Worm (Caenorhabditis elegans) whole organism, early embryonic: ENCODE results near the gene B0285.3.

Source experiments
- B0310.2 ChIP-seq: sonication (generic microtip); optimal IDR thresholded peaks from 2 replicates; lab custom pipeline; 2016; ENCODE audit warnings: mild to moderate bottlenecking, missing genetic modification characterization, missing compliant biosample characterization
- F13C5.2 ChIP-seq: sonication (generic microtip); optimal IDR thresholded peaks from 2 replicates; lab custom pipeline; 2017; ENCODE audit warnings: mild to moderate bottlenecking, missing genetic modification characterization, inconsistent platforms, missing compliant biosample characterization
- aly-1 ChIP-seq: sonication (generic microtip); optimal IDR thresholded peaks from 2 replicates; lab custom pipeline; 2016; ENCODE audit warnings: missing genetic modification characterization, missing compliant biosample characterization
- ama-1 ChIP-seq: fragments of 150-350 bp; optimal IDR thresholded peaks from 2 replicates; lab custom pipeline; 2014
- ceh-13 ChIP-seq: fragments of 200-800 bp; sonication (Bioruptor generic); optimal IDR thresholded peaks from 2 replicates; lab custom pipeline; 2018; ENCODE audit warnings: mild to moderate bottlenecking, missing genetic modification characterization, missing compliant biosample characterization
- ceh-36 ChIP-seq: sonication (generic microtip); optimal IDR thresholded peaks from 2 replicates; lab custom pipeline; 2016; ENCODE audit warnings: missing genetic modification characterization, inconsistent platforms, missing compliant biosample characterization
- ets-7 ChIP-seq: sonication (generic microtip); optimal IDR thresholded peaks from 2 replicates; lab custom pipeline; 2016; ENCODE audit warnings: missing genotype, missing genetic modification characterization, missing compliant biosample characterization
- flt-1 ChIP-seq: fragments of 200-800 bp; sonication (Bioruptor generic); IDR thresholded peaks from 2 replicates; pipeline ENCODE4 v1.3.6; 2022; ENCODE audit warnings: missing genetic modification characterization, missing compliant biosample characterization
- hmbx-1 ChIP-seq: sonication (generic microtip); optimal IDR thresholded peaks from 2 replicates; lab custom pipeline; 2016; ENCODE audit warnings: mild to moderate bottlenecking, missing genetic modification characterization, missing compliant biosample characterization
- hmg-4 ChIP-seq: fragments of 200-800 bp; sonication (Bioruptor generic); optimal IDR thresholded peaks from 2 replicates; lab custom pipeline; 2018; ENCODE audit warnings: mild to moderate bottlenecking, missing genetic modification characterization, missing compliant biosample characterization
- hnd-1 ChIP-seq: sonication (generic microtip); optimal IDR thresholded peaks from 2 replicates; lab custom pipeline; 2016; ENCODE audit warnings: missing genetic modification characterization, missing compliant biosample characterization
- pes-1 ChIP-seq: fragments of 200-800 bp; sonication (Bioruptor generic); IDR thresholded peaks from 2 replicates; pipeline ENCODE4 v1.3.6; 2022; ENCODE audit warnings: missing genetic modification reagents, missing genetic modification characterization, missing compliant biosample characterization
- scrt-1 ChIP-seq: fragments of 200-800 bp; sonication (Bioruptor generic); IDR thresholded peaks from 2 replicates; pipeline ENCODE4 v1.3.6; 2022; ENCODE audit warnings: missing genetic modification characterization, missing compliant biosample characterization
- sea-1 ChIP-seq: fragments of 200-800 bp; sonication (Bioruptor generic); conservative IDR thresholded peaks from 2 replicates; pipeline ENCODE4 v1.3.6; 2022; ENCODE audit warnings: missing genetic modification characterization, missing compliant biosample characterization
- tbx-11 ChIP-seq: fragments of 200-800 bp; sonication (Bioruptor generic); IDR thresholded peaks from 2 replicates; pipeline ENCODE4 v1.3.6; 2022; ENCODE audit warnings: missing genetic modification characterization, missing compliant biosample characterization
- tbx-37 ChIP-seq: fragments of 200-800 bp; sonication (Bioruptor generic); conservative IDR thresholded peaks from 2 replicates; pipeline ENCODE4 v1.3.6; 2022; ENCODE audit warnings: missing genetic modification reagents, missing genetic modification characterization, missing compliant biosample characterization
- tra-4 ChIP-seq: sonication (generic microtip); optimal IDR thresholded peaks from 2 replicates; lab custom pipeline; 2017; ENCODE audit warnings: missing genetic modification characterization, missing compliant biosample characterization

B0285.3 gene

ce11 chrIII:4323120-4323519 is 20.0 kb downstream of the B0285.3 start:
- TF ChIP-seq hmbx-1 (no peak), pes-1 (no peak), B0310.2 (tag; lab: Kevin White, UChicago) (no peak), ceh-36 (no peak), ama-1 (lab: Kevin White, UChicago) (no peak), tbx-37 (no peak), hmg-4 (GFP tag; lab: Kevin White, UChicago) (no peak), tbx-11 (no peak), ets-7 (no peak), F13C5.2 (tag; lab: Kevin White, UChicago) (no peak), scrt-1 (no peak), aly-1 (tag; lab: Kevin White, UChicago) (no peak), hnd-1 (tag; lab: Kevin White, UChicago) (no peak), sea-1 (GFP tag; lab: Robert Waterston, UW) (no peak), tra-4 (no peak), ceh-13 (no peak)

- TF ChIP-seq tbx-11 = no peak
- TF ChIP-seq scrt-1 = no peak
- TF ChIP-seq B0310.2 (tag; lab: Kevin White, UChicago) = no peak
Measured at ce11 chrIII:4321399-4321798, 21.7 kb downstream of the B0285.3 start, which contains the start of gene H38K22.7. Gene H38K22.7 (plus strand): TSS chrIII:4321699.

- TF ChIP-seq ama-1 (lab: Kevin White, UChicago) (no peak), flt-1 (GFP tag; lab: Robert Waterston, UW) (no peak)
Measured at ce11 chrIII:4320113-4320512, 23.0 kb downstream of the B0285.3 start, which contains the start of gene H38K22.6. Gene H38K22.6 (plus strand): TSS chrIII:4320413.

- TF ChIP-seq tra-4 (no peak), scrt-1 (no peak), ets-7 (no peak), flt-1 (GFP tag; lab: Robert Waterston, UW) (no peak), F13C5.2 (tag; lab: Kevin White, UChicago) (no peak), tbx-11 (no peak), sea-1 (GFP tag; lab: Robert Waterston, UW) (no peak), hmg-4 (GFP tag; lab: Kevin White, UChicago) (no peak), ama-1 (lab: Kevin White, UChicago) (no peak), hnd-1 (tag; lab: Kevin White, UChicago) (no peak), ceh-13 (no peak), hmbx-1 (no peak), tbx-37 (no peak), pes-1 (no peak), ceh-36 (no peak), B0310.2 (tag; lab: Kevin White, UChicago) (no peak), aly-1 (tag; lab: Kevin White, UChicago) (no peak)
Measured at ce11 chrIII:4317065-4317752, 25.9 kb downstream of the B0285.3 start, which contains the start of gene tag-131. Gene tag-131 (plus strand): TSS chrIII:4317702.

- TF ChIP-seq pes-1 = no peak
Measured at ce11 chrIII:4314502-4314901, 28.6 kb downstream of the B0285.3 start.

- TF ChIP-seq ceh-36 (no peak), pes-1 (no peak), scrt-1 (no peak), tbx-37 (no peak), ceh-13 (no peak), ama-1 (lab: Kevin White, UChicago) (no peak), ets-7 (no peak), aly-1 (tag; lab: Kevin White, UChicago) (no peak), flt-1 (GFP tag; lab: Robert Waterston, UW) (no peak), B0310.2 (tag; lab: Kevin White, UChicago) (no peak), tbx-11 (no peak), hmbx-1 (no peak), tra-4 (no peak), hnd-1 (tag; lab: Kevin White, UChicago) (no peak)
Measured at ce11 chrIII:4313061-4313962, 29.8 kb downstream of the B0285.3 start, which contains the start of the genes evl-14 and dcn-1. Gene evl-14 (minus strand): TSS chrIII:4313128. Gene dcn-1 (plus strand): TSS chrIII:4313912.

- TF ChIP-seq tra-4 = no peak
- no peak for TF ChIP-seq ets-7
- TF ChIP-seq tbx-37 = no peak
- TF ChIP-seq sea-1 (GFP tag; lab: Robert Waterston, UW) = no peak
- no peak for TF ChIP-seq hmbx-1
- no peak for TF ChIP-seq ceh-36
- no peak for TF ChIP-seq pes-1
- TF ChIP-seq hmg-4 (GFP tag; lab: Kevin White, UChicago) = no peak
- TF ChIP-seq flt-1 (GFP tag; lab: Robert Waterston, UW) = no peak
- TF ChIP-seq scrt-1 = no peak
- no peak for TF ChIP-seq tbx-11
- TF ChIP-seq B0310.2 (tag; lab: Kevin White, UChicago) = no peak
- TF ChIP-seq aly-1 (tag; lab: Kevin White, UChicago) = no peak
- TF ChIP-seq F13C5.2 (tag; lab: Kevin White, UChicago) = no peak
- TF ChIP-seq ceh-13 = no peak
- no peak for TF ChIP-seq ama-1 (lab: Kevin White, UChicago)
- TF ChIP-seq hnd-1 (tag; lab: Kevin White, UChicago) = no peak
Measured at ce11 chrIII:4309303-4309702, 33.8 kb downstream of the B0285.3 start.

- TF ChIP-seq ama-1 (lab: Kevin White, UChicago) (no peak), scrt-1 (no peak), hnd-1 (tag; lab: Kevin White, UChicago) (no peak), sea-1 (GFP tag; lab: Robert Waterston, UW) (no peak), flt-1 (GFP tag; lab: Robert Waterston, UW) (no peak), ceh-36 (no peak), pes-1 (no peak), tbx-37 (no peak), B0310.2 (tag; lab: Kevin White, UChicago) (no peak), ets-7 (no peak), tra-4 (no peak), aly-1 (tag; lab: Kevin White, UChicago) (no peak)
Measured at ce11 chrIII:4302780-4303179, 40.4 kb downstream of the B0285.3 start.
